Fruit fly (Drosophila melanogaster) whole organism: ENCODE measurements around the gene CG43367.

Source experiments
- CG8478 ChIP-seq: fragments of >200 bp; optimal IDR thresholded peaks from 2 replicates; lab custom pipeline; 2018; ENCODE audit warnings: inconsistent platforms
- Dll ChIP-seq: fragments of >200 bp; optimal IDR thresholded peaks from 2 replicates; lab custom pipeline; 2017
- pan ChIP-seq: fragments of >200 bp; optimal IDR thresholded peaks from 2 replicates; lab custom pipeline; 2017
- psq ChIP-seq: fragments of >200 bp; optimal IDR thresholded peaks from 2 replicates; lab custom pipeline; 2017
- usp ChIP-seq: fragments of >200 bp; optimal IDR thresholded peaks from 2 replicates; lab custom pipeline; 2017; ENCODE audit warnings: missing biosample characterization, missing genetic modification characterization, mixed read lengths

DNA sequence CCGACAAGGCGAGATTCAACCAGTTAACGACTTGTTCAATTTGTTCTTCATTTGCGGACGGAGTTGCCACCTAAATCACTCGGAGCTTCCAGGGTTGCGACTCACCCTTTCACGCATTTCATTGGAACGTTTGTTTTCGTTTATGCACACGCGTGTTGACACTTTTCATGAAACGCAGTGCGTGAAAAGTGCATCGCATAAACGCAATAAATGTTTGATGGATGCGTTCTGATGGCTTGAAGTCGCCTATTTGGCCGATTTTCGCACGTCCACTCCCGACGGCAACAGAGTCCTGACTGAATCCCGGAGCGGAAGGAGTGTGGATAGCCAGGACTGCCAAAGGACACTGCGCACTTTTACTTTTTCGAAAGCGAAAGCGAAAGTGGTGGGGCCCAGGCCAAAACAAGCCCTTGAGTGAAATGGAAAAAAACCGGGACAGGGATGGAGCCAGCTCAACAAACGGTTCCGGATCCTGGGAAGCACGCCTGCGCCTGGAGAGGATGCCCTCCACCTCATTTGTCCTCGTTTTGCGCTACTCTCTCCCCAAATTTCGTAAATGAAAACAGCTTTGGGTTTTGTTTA lies 15.7 kb upstream of the CG43367 start, which contains the start of gene Teh4:
- TF ChIP-seq Dll (no peak), psq (lab: Kevin White, UChicago) (no peak), usp (GFP tag; lab: Kevin White, UChicago) (no peak), CG8478 (lab: Kevin White, UChicago) (no peak), pan (no peak)
